Worm (Caenorhabditis elegans) whole organism, L4 larva: Measurements from ENCODE around the gene memb-2.
A peak's percentile ranks its signal among the peaks of the same experiment; 100 is the strongest.

Experiments
- F10B5.3 ChIP-seq: sonication (generic microtip); optimal IDR thresholded peaks from 2 replicates; lab custom pipeline; 2016; ENCODE audit warnings: mild to moderate bottlenecking, missing genetic modification characterization, missing compliant biosample characterization
- T26A8.4 ChIP-seq: fragments of 200-800 bp; sonication (Bioruptor generic); IDR thresholded peaks from 2 replicates; pipeline ENCODE4 v1.3.6; 2022; ENCODE audit warnings: missing genetic modification characterization, missing compliant biosample characterization
- ZK337.2 ChIP-seq: fragments of 200-800 bp; sonication (Bioruptor generic); IDR thresholded peaks from 2 replicates; pipeline ENCODE4 v1.3.6; 2022; ENCODE audit warnings: missing genetic modification reagents, missing genetic modification characterization, missing compliant biosample characterization
- aha-1 ChIP-seq: fragments of 150-350 bp; peaks from one replicate; lab custom pipeline; 2014; ENCODE audit warnings: missing biosample characterization, missing genetic modification characterization
- arid-1 ChIP-seq: fragments of 200-800 bp; sonication (Bioruptor generic); conservative IDR thresholded peaks from 2 replicates; pipeline ENCODE4 v1.3.6; 2022; ENCODE audit warnings: missing genetic modification reagents, missing genetic modification characterization, missing compliant biosample characterization
- ceh-20 ChIP-seq: fragments of 200-800 bp; sonication (Bioruptor generic); IDR thresholded peaks from 2 replicates; pipeline ENCODE4 v1.3.6; 2022; ENCODE audit warnings: missing genetic modification reagents, missing genetic modification characterization, missing compliant biosample characterization
- ceh-28 ChIP-seq: fragments of 150-350 bp; optimal IDR thresholded peaks from 2 replicates; lab custom pipeline; 2014; ENCODE audit warnings: missing biosample characterization, missing genetic modification reagents, missing genetic modification characterization
- ceh-32 ChIP-seq: sonication (generic microtip); optimal IDR thresholded peaks from 2 replicates; lab custom pipeline; 2016; ENCODE audit warnings: mild to moderate bottlenecking, missing genetic modification characterization, missing compliant biosample characterization; ENCODE audit not compliant: poor library complexity
- ceh-44 ChIP-seq: fragments of 200-800 bp; sonication (Bioruptor generic); IDR thresholded peaks from 2 replicates; pipeline ENCODE4 v1.3.6; 2022; ENCODE audit warnings: missing genetic modification reagents, missing genetic modification characterization, missing compliant biosample characterization
- ceh-62 ChIP-seq: sonication (generic microtip); optimal IDR thresholded peaks from 2 replicates; lab custom pipeline; 2017; ENCODE audit warnings: missing biosample characterization, missing genetic modification characterization
- cey-2 ChIP-seq: sonication (generic microtip); optimal IDR thresholded peaks from 3 replicates; lab custom pipeline; 2017; ENCODE audit warnings: missing genetic modification characterization, mild to moderate bottlenecking, missing compliant biosample characterization, antibody characterized with exemption, borderline replicate concordance; ENCODE audit not compliant: insufficient read depth
- daf-16 ChIP-seq, 3 experiments: sonication (generic microtip); optimal IDR thresholded peaks; 2 replicates each; lab custom pipeline; 2016 to 2017; ENCODE audit warnings: missing genetic modification characterization in 3 of 3, missing genetic modification reagents in 3 of 3, mild to moderate bottlenecking in 2 of 3, missing compliant biosample characterization in 2 of 3, missing biosample characterization in 1 of 3, moderate library complexity in 1 of 3
- daf-19 ChIP-seq: fragments of 200-800 bp; sonication (Bioruptor generic); conservative IDR thresholded peaks from 2 replicates; pipeline ENCODE4 v1.3.6; 2022; ENCODE audit warnings: missing genetic modification characterization, missing compliant biosample characterization
- dpl-1 ChIP-seq: fragments of 150-350 bp; optimal IDR thresholded peaks from 2 replicates; lab custom pipeline; 2014; ENCODE audit warnings: missing biosample characterization, missing genetic modification reagents, missing genetic modification characterization
- duxl-1 ChIP-seq: sonication (generic microtip); optimal IDR thresholded peaks from 2 replicates; lab custom pipeline; 2016; ENCODE audit warnings: mild to moderate bottlenecking, missing genetic modification characterization, moderate library complexity, missing compliant biosample characterization; ENCODE audit not compliant: poor library complexity
- dve-1 ChIP-seq: sonication (generic microtip); optimal IDR thresholded peaks from 2 replicates; lab custom pipeline; 2017; ENCODE audit warnings: antibody characterized with exemption, mild to moderate bottlenecking, missing genetic modification characterization, missing compliant biosample characterization; ENCODE audit not compliant: insufficient read depth
- egl-27 ChIP-seq: sonication (generic microtip); optimal IDR thresholded peaks from 3 replicates; lab custom pipeline; 2017; ENCODE audit warnings: missing biosample characterization, missing genetic modification reagents, missing genetic modification characterization
- egl-43 ChIP-seq: fragments of 200-800 bp; sonication (Bioruptor generic); IDR thresholded peaks from 2 replicates; pipeline ENCODE4 v1.3.6; 2022; ENCODE audit warnings: missing genetic modification reagents, missing genetic modification characterization, missing compliant biosample characterization
- hif-1 ChIP-seq, 2 experiments: sonication (generic microtip); optimal IDR thresholded peaks; 2 replicates each; lab custom pipeline; 2016 to 2017; ENCODE audit warnings: missing compliant biosample characterization in 2 of 2, missing genetic modification characterization in 2 of 2, missing genetic modification reagents in 2 of 2, missing genotype in 2 of 2, mild to moderate bottlenecking in 1 of 2
- hlh-11 ChIP-seq: fragments of 200-800 bp; sonication (Bioruptor generic); optimal IDR thresholded peaks from 2 replicates; lab custom pipeline; 2018; ENCODE audit warnings: mild to moderate bottlenecking, missing genetic modification characterization, missing compliant biosample characterization
- hlh-30 ChIP-seq: sonication (generic microtip); optimal IDR thresholded peaks from 2 replicates; lab custom pipeline; 2017; ENCODE audit warnings: antibody characterized with exemption, mild to moderate bottlenecking, missing genetic modification characterization, missing compliant biosample characterization; ENCODE audit not compliant: insufficient read depth
- hmg-1.1 ChIP-seq: fragments of 200-800 bp; sonication (Bioruptor generic); IDR thresholded peaks from 2 replicates; pipeline ENCODE4 v1.3.6; 2022; ENCODE audit warnings: missing genetic modification reagents, missing genetic modification characterization, missing compliant biosample characterization
- lim-7 ChIP-seq: fragments of 200-800 bp; sonication (Bioruptor generic); IDR thresholded peaks from 2 replicates; pipeline ENCODE4 v1.3.6; 2022; ENCODE audit warnings: missing genetic modification characterization, missing compliant biosample characterization
- lin-15B ChIP-seq: fragments of 150-350 bp; sonication (generic microtip); optimal IDR thresholded peaks from 3 replicates; lab custom pipeline; 2014; ENCODE audit warnings: missing biosample characterization, missing genetic modification characterization
- lsy-2 ChIP-seq, 2 experiments: fragments of 150-350 bp in 1 of 2; sonication (generic microtip) in 1 of 2; optimal IDR thresholded peaks; 2 replicates each; lab custom pipeline; 2014 to 2017; ENCODE audit warnings: missing biosample characterization in 2 of 2, missing genetic modification characterization in 2 of 2
- mdt-29 ChIP-seq: fragments of 200-800 bp; sonication (Bioruptor generic); IDR thresholded peaks from 2 replicates; pipeline ENCODE4 v1.3.6; 2022; ENCODE audit warnings: missing genetic modification reagents, missing genetic modification characterization, missing compliant biosample characterization
- mep-1 ChIP-seq: fragments of 150-350 bp; sonication (generic microtip); optimal IDR thresholded peaks from 3 replicates; lab custom pipeline; 2014; ENCODE audit warnings: missing biosample characterization, missing genetic modification characterization
- mes-2 ChIP-seq: sonication (generic microtip); optimal IDR thresholded peaks from 2 replicates; lab custom pipeline; 2016; ENCODE audit warnings: missing genotype, mild to moderate bottlenecking, missing genetic modification characterization, missing compliant biosample characterization; ENCODE audit not compliant: poor library complexity, severe bottlenecking
- mxl-3 ChIP-seq: fragments of 200-800 bp; sonication (Bioruptor generic); optimal IDR thresholded peaks from 2 replicates; lab custom pipeline; 2018; ENCODE audit warnings: mild to moderate bottlenecking, missing genetic modification characterization, missing compliant biosample characterization
- nhr-11 ChIP-seq: fragments of 150-350 bp; optimal IDR thresholded peaks from 2 replicates; lab custom pipeline; 2014; ENCODE audit warnings: missing biosample characterization, missing genetic modification characterization
- nhr-25 ChIP-seq: sonication (generic microtip); optimal IDR thresholded peaks from 2 replicates; lab custom pipeline; 2017; ENCODE audit warnings: missing genetic modification characterization, mild to moderate bottlenecking, missing compliant biosample characterization, antibody characterized with exemption, moderate library complexity, borderline replicate concordance; ENCODE audit not compliant: insufficient read depth
- nhr-28 ChIP-seq: fragments of 150-350 bp; optimal IDR thresholded peaks from 2 replicates; lab custom pipeline; 2014; ENCODE audit warnings: missing biosample characterization, missing genetic modification characterization
- nhr-6 ChIP-seq: fragments of 150-350 bp; optimal IDR thresholded peaks from 2 replicates; lab custom pipeline; 2014; ENCODE audit warnings: missing biosample characterization, missing genetic modification characterization
- nhr-76 ChIP-seq: fragments of 150-350 bp; optimal IDR thresholded peaks from 2 replicates; lab custom pipeline; 2014; ENCODE audit warnings: missing biosample characterization, missing genetic modification characterization
- pha-4 ChIP-seq, 2 experiments: fragments of 150-350 bp in 1 of 2; fragments of 200-800 bp in 1 of 2; sonication (Bioruptor generic) in 1 of 2; IDR thresholded peaks in 1 of 2; optimal IDR thresholded peaks in 1 of 2; 2 replicates each; pipeline versions ENCODE4 v1.3.6 to Lab custom; 2014 to 2022; ENCODE audit warnings: missing genetic modification characterization in 2 of 2, missing genetic modification reagents in 2 of 2, missing biosample characterization in 1 of 2, missing compliant biosample characterization in 1 of 2
- php-3 ChIP-seq: fragments of 200-800 bp; sonication (Bioruptor generic); IDR thresholded peaks from 2 replicates; pipeline ENCODE4 v1.3.6; 2022; ENCODE audit warnings: missing genetic modification reagents, missing genetic modification characterization, missing compliant biosample characterization
- rbr-2 ChIP-seq: sonication (generic microtip); optimal IDR thresholded peaks from 2 replicates; lab custom pipeline; 2016; ENCODE audit warnings: missing genotype, missing genetic modification characterization, missing compliant biosample characterization
- saeg-2 ChIP-seq: fragments of 200-800 bp; sonication (Bioruptor generic); IDR thresholded peaks from 2 replicates; pipeline ENCODE4 v1.3.6; 2022; ENCODE audit warnings: missing genetic modification reagents, missing genetic modification characterization, missing compliant biosample characterization
- tra-1 ChIP-seq: fragments of 200-800 bp; sonication (Bioruptor generic); IDR thresholded peaks from 2 replicates; pipeline ENCODE4 v1.3.6; 2022; ENCODE audit warnings: missing genetic modification reagents, missing genetic modification characterization, missing compliant biosample characterization
- vab-7 ChIP-seq: fragments of 200-800 bp; sonication (Bioruptor generic); IDR thresholded peaks from 2 replicates; pipeline ENCODE4 v1.3.6; 2022; ENCODE audit warnings: missing genetic modification reagents, missing genetic modification characterization, missing compliant biosample characterization
- zag-1 ChIP-seq: fragments of 150-350 bp; optimal IDR thresholded peaks from 2 replicates; lab custom pipeline; 2014; ENCODE audit warnings: missing biosample characterization, missing genetic modification characterization
- zfp-2 ChIP-seq: sonication (generic microtip); optimal IDR thresholded peaks from 2 replicates; lab custom pipeline; 2016; ENCODE audit warnings: mild to moderate bottlenecking, missing genetic modification characterization, missing compliant biosample characterization
- ztf-7 ChIP-seq: fragments of 150-350 bp; optimal IDR thresholded peaks from 2 replicates; lab custom pipeline; 2014; ENCODE audit warnings: missing biosample characterization, missing genetic modification characterization

The memb-2 gene

ce11 chrV:5582308-5582707 is 37.6 kb downstream of the memb-2 start (continued):
- TF ChIP-seq mdt-29 (GFP tag; lab: Robert Waterston, UW) (no peak), saeg-2 (GFP tag; lab: Robert Waterston, UW) (no peak), egl-43 (GFP tag; lab: Robert Waterston, UW) (0 out of 2 replicates have a peak, but pooled peaks have one; percentile 38), zfp-2 (tag; lab: Kevin White, UChicago) (no peak), lim-7 (GFP tag; lab: Robert Waterston, UW) (no peak), arid-1 (GFP tag; lab: Robert Waterston, UW) (no peak), duxl-1 (peak; percentile 7), zag-1 (tag; lab: Kevin White, UChicago) (no peak), pha-4 (GFP tag; IDR thresholded peaks at IDR 0.05; lab: Robert Waterston, UW) (no peak), pha-4 (tag; optimal IDR thresholded peaks at IDR 0.05; lab: Kevin White, UChicago) (no peak), lsy-2 (tag; optimal IDR thresholded peaks at IDR 0.05; lab: Kevin White, UChicago) (peak in 1 of 2 experiments; percentile 19)

- TF ChIP-seq nhr-11 (tag; lab: Kevin White, UChicago), result no peak
- no peak for TF ChIP-seq egl-27 (tag; lab: Kevin White, UChicago)
- TF ChIP-seq ZK337.2 (GFP tag; lab: Robert Waterston, UW), result no peak
- TF ChIP-seq tra-1 (GFP tag; lab: Robert Waterston, UW), result no peak
- TF ChIP-seq mes-2, result no peak
- TF ChIP-seq ceh-44, result no peak
- no peak for TF ChIP-seq nhr-6 (tag; lab: Kevin White, UChicago)
- no peak for TF ChIP-seq T26A8.4
- TF ChIP-seq nhr-76 (tag; lab: Kevin White, UChicago), result no peak
- no peak for TF ChIP-seq nhr-28 (tag; lab: Kevin White, UChicago)
- TF ChIP-seq php-3 (GFP tag; lab: Robert Waterston, UW), result no peak
- no peak for TF ChIP-seq vab-7
- no peak for TF ChIP-seq daf-19 (GFP tag; lab: Robert Waterston, UW)
- no peak for TF ChIP-seq ceh-32 (tag; lab: Kevin White, UChicago)
- TF ChIP-seq mep-1, result no peak
- TF ChIP-seq cey-2 (tag; lab: Kevin White, UChicago), result no peak
- TF ChIP-seq, all 104 proteins: peak for 0
These were observed 38.6 kb downstream of the memb-2 start, which contains the start of gene klc-2 for ce11 chrV:5581312-5581711. klc-2 (minus strand) TSS chrV:5581412.

- TF ChIP-seq dpl-1 (GFP tag; lab: Kevin White, UChicago), result peak; percentile 43
- TF ChIP-seq hlh-30, result peak; percentile 41
- TF ChIP-seq nhr-6 (tag; lab: Kevin White, UChicago), result peak; percentile 24
- TF ChIP-seq nhr-25 (tag; lab: Kevin White, UChicago), result no peak
- TF ChIP-seq hlh-11, result peak; percentile 40
- peak; percentile 46 for TF ChIP-seq mxl-3 (GFP tag; lab: Kevin White, UChicago)
- peak; percentile 49 for TF ChIP-seq nhr-28 (tag; lab: Kevin White, UChicago)
- TF ChIP-seq hif-1 (tag; optimal IDR thresholded peaks at IDR 0.05; lab: Kevin White, UChicago), result peak in 1 of 2 experiments; percentile 13
- no peak for TF ChIP-seq ceh-20 (GFP tag; lab: Robert Waterston, UW)
- peak; percentile 41 to 81 for TF ChIP-seq lsy-2 (tag; optimal IDR thresholded peaks at IDR 0.05; lab: Kevin White, UChicago)
- TF ChIP-seq aha-1, result peak; percentile 76
- TF ChIP-seq F10B5.3 (tag; lab: Kevin White, UChicago), result no peak
- peak; percentile 71 for TF ChIP-seq dve-1 (tag; lab: Kevin White, UChicago)
- TF ChIP-seq hmg-1.1, result peak; percentile 73
- no peak for TF ChIP-seq lin-15B (tag; lab: Kevin White, UChicago)
- no peak for TF ChIP-seq ceh-62 (tag; lab: Kevin White, UChicago)
- peak; percentile 58 for TF ChIP-seq ceh-28
- TF ChIP-seq mep-1, result peak; percentile 71
- no peak for TF ChIP-seq ztf-7 (tag; lab: Kevin White, UChicago)
- peak; percentile 3 for TF ChIP-seq nhr-11 (tag; lab: Kevin White, UChicago)
- peak; percentile 71 for TF ChIP-seq mes-2
- peak; percentile 48 for TF ChIP-seq rbr-2 (tag; lab: Kevin White, UChicago)
- no peak for TF ChIP-seq daf-16 (GFP tag; optimal IDR thresholded peaks at IDR 0.05; lab: Kevin White, UChicago)
- TF ChIP-seq daf-16 (tag; optimal IDR thresholded peaks at IDR 0.05; lab: Kevin White, UChicago), result peak; percentile 62
- TF ChIP-seq ceh-32 (tag; lab: Kevin White, UChicago), result no peak
These were observed 39.4 kb downstream of the memb-2 start for ce11 chrV:5580517-5580916.
